Fruit fly (Drosophila melanogaster): ENCODE measurements around the gene eater.

The eater gene

dm6 chr3R:27137914-27138323, 38.4 kb upstream of the eater start (continued):
- TF ChIP-seq D19B (GFP tag; optimal IDR thresholded peaks at IDR 0.05), result no peak
- no peak for TF ChIP-seq Myb (GFP tag; optimal IDR thresholded peaks at IDR 0.05)
- TF ChIP-seq CG10147 (GFP tag; optimal IDR thresholded peaks at IDR 0.05), result no peak
- TF ChIP-seq seq (GFP tag; IDR thresholded peaks at IDR 0.05), result no peak; the same call in 1 of the 2 replicates
- TF ChIP-seq unpg (GFP tag; optimal IDR thresholded peaks at IDR 0.05), result peak; percentile 28
- no peak for TF ChIP-seq Rfx (GFP tag; IDR thresholded peaks at IDR 0.05)
- peak; percentile 44 for TF ChIP-seq CG12299 (tag; optimal IDR thresholded peaks at IDR 0.05)
- no peak for TF ChIP-seq Mad (GFP tag; optimal IDR thresholded peaks at IDR 0.05)
- TF ChIP-seq stc (GFP tag; IDR thresholded peaks at IDR 0.05), result peak; percentile 17; the same call in 1 of the 2 replicates
- no peak for TF ChIP-seq Fer2 (tag; optimal IDR thresholded peaks at IDR 0.05)
- no peak for TF ChIP-seq HHEX (GFP tag; optimal IDR thresholded peaks at IDR 0.05)
- no peak for TF ChIP-seq az2 (GFP tag; optimal IDR thresholded peaks at IDR 0.05)
- TF ChIP-seq ATbp (GFP tag; optimal IDR thresholded peaks at IDR 0.05), result peak; percentile 91
- no peak for TF ChIP-seq peb (GFP tag; IDR thresholded peaks at IDR 0.05)
- no peak for TF ChIP-seq tap (tag; optimal IDR thresholded peaks at IDR 0.05)
- no peak for TF ChIP-seq CG1233 (GFP tag; optimal IDR thresholded peaks at IDR 0.05)
- TF ChIP-seq fd3F (GFP tag; optimal IDR thresholded peaks at IDR 0.05), result no peak
- no peak for TF ChIP-seq MESR4 (GFP tag; optimal IDR thresholded peaks at IDR 0.05)
- TF ChIP-seq CG9797 (GFP tag; optimal IDR thresholded peaks at IDR 0.05), result no peak
- TF ChIP-seq CG16863 (GFP tag; optimal IDR thresholded peaks at IDR 0.05), result no peak
- no peak for TF ChIP-seq CG6854 (GFP tag; optimal IDR thresholded peaks at IDR 0.05)
- TF ChIP-seq CHES-1-like (GFP tag; optimal IDR thresholded peaks at IDR 0.05), result no peak
- no peak for TF ChIP-seq CG8765 (GFP tag; IDR thresholded peaks at IDR 0.05)
- TF ChIP-seq MBD-R2 (GFP tag; IDR thresholded peaks at IDR 0.05), result no peak
- TF ChIP-seq Trl (optimal IDR thresholded peaks at IDR 0.05), result no peak
- TF ChIP-seq Trl (GFP tag; optimal IDR thresholded peaks at IDR 0.05), result peak; percentile 53
- TF ChIP-seq CG8478 (optimal IDR thresholded peaks at IDR 0.05), result no peak
- no peak for TF ChIP-seq gt (GFP tag; IDR thresholded peaks at IDR 0.05)
- TF ChIP-seq caup (GFP tag; optimal IDR thresholded peaks at IDR 0.05; ENCODE audit: severe bottlenecking), result no peak
- no peak for TF ChIP-seq CG3065 (GFP tag; optimal IDR thresholded peaks at IDR 0.05)
- TF ChIP-seq CG15011 (GFP tag; optimal IDR thresholded peaks at IDR 0.05), result no peak
- no peak for TF ChIP-seq wor (GFP tag; IDR thresholded peaks at IDR 0.05)
- no peak for TF ChIP-seq Dek (tag; optimal IDR thresholded peaks at IDR 0.05)
- TF ChIP-seq btn (GFP tag; optimal IDR thresholded peaks at IDR 0.05), result peak; percentile 9
- TF ChIP-seq Opbp (GFP tag; IDR thresholded peaks at IDR 0.05; ENCODE audit: partially characterized antibody), result no peak
- TF ChIP-seq ara (GFP tag; IDR thresholded peaks at IDR 0.05), result peak; percentile 54; the same call in 1 of the 2 replicates
- peak; percentile 10 for TF ChIP-seq TFAM (GFP tag; optimal IDR thresholded peaks at IDR 0.05)
- TF ChIP-seq bsh (GFP tag; optimal IDR thresholded peaks at IDR 0.05), result peak in 1 of 2 experiments; percentile 68
- TF ChIP-seq CG14710 (tag; optimal IDR thresholded peaks at IDR 0.05), result peak; percentile 26
- TF ChIP-seq Hr39 (optimal IDR thresholded peaks at IDR 0.05), result no peak
- TF ChIP-seq Dp (GFP tag; optimal IDR thresholded peaks at IDR 0.05), result no peak
- peak; percentile 41 for TF ChIP-seq CG31441 (GFP tag; IDR thresholded peaks at IDR 0.05)
- TF ChIP-seq CG11504 (tag; optimal IDR thresholded peaks at IDR 0.05), result peak; percentile 62
- no peak for TF ChIP-seq HLHmδ (GFP tag; optimal IDR thresholded peaks at IDR 0.05)
- no peak; the same call in 1 of the 2 replicates for TF ChIP-seq HLH3B (GFP tag; IDR thresholded peaks at IDR 0.05)
- no peak for TF ChIP-seq crp (GFP tag; optimal IDR thresholded peaks at IDR 0.05)
- no peak for TF ChIP-seq hkb (optimal IDR thresholded peaks at IDR 0.05)
- TF ChIP-seq hkb (GFP tag; IDR thresholded peaks at IDR 0.05), result peak; percentile 43; the same call in 1 of the 2 replicates
- peak; percentile 64 for TF ChIP-seq CG1529 (GFP tag; optimal IDR thresholded peaks at IDR 0.05)
- no peak for TF ChIP-seq Usf (GFP tag; optimal IDR thresholded peaks at IDR 0.05)
- TF ChIP-seq CG3281 (GFP tag; optimal IDR thresholded peaks at IDR 0.05), result no peak
- TF ChIP-seq CG9817 (tag; optimal IDR thresholded peaks at IDR 0.05), result no peak
